Fruit fly (Drosophila melanogaster) whole organism, embryonic: ENCODE measurements around the gene vvl.

ENCODE experiments used
- Atf6 ChIP-seq: fragments of 200-800 bp; sonication (Bioruptor generic); IDR thresholded peaks from 2 replicates; pipeline ENCODE4 v1.3.6; 2022; ENCODE audit warnings: missing biosample characterization, missing genetic modification characterization
- CG11398 ChIP-seq: fragments of 200-800 bp; sonication (Bioruptor generic); optimal IDR thresholded peaks from 2 replicates; lab custom pipeline; 2016; ENCODE audit warnings: missing biosample characterization, missing genetic modification characterization
- CG11456 ChIP-seq: fragments of 200-800 bp; sonication (Bioruptor generic); IDR thresholded peaks from 3 replicates; pipeline ENCODE4 v1.3.6; 2022; ENCODE audit warnings: missing biosample characterization, missing genetic modification characterization
- CG13123 ChIP-seq: fragments of 200-800 bp; sonication (Bioruptor generic); optimal IDR thresholded peaks from 2 replicates; lab custom pipeline; 2016; ENCODE audit warnings: missing biosample characterization, missing genetic modification characterization
- CG14014 ChIP-seq: fragments of 200-800 bp; sonication (Bioruptor generic); IDR thresholded peaks from 2 replicates; pipeline ENCODE4 v1.3.6; 2022; ENCODE audit warnings: missing biosample characterization, missing genetic modification characterization
- CG14050 ChIP-seq: fragments of 200-800 bp; sonication (Bioruptor generic); IDR thresholded peaks from 3 replicates; pipeline ENCODE4 v1.3.6; 2022; ENCODE audit warnings: missing biosample characterization, missing genetic modification characterization
- CG14667 ChIP-seq: fragments of 200-800 bp; sonication (Bioruptor generic); IDR thresholded peaks from 2 replicates; pipeline ENCODE4 v1.3.6; 2022; ENCODE audit warnings: missing biosample characterization, missing genetic modification characterization
- CG15011 ChIP-seq: fragments of 200-800 bp; sonication (Bioruptor generic); optimal IDR thresholded peaks from 3 replicates; lab custom pipeline; 2018; ENCODE audit warnings: missing biosample characterization, mild to moderate bottlenecking, missing genetic modification characterization
- CG16813 ChIP-seq: fragments of 200-800 bp; sonication (Bioruptor generic); IDR thresholded peaks from 3 replicates; pipeline ENCODE4 v1.3.6; 2022; ENCODE audit warnings: missing biosample characterization, missing genetic modification characterization; ENCODE audit not compliant: partially characterized antibody
- CG17186 ChIP-seq: fragments of 200-800 bp; sonication (Bioruptor generic); optimal IDR thresholded peaks from 3 replicates; lab custom pipeline; 2017; ENCODE audit warnings: missing biosample characterization, missing genetic modification reagents, missing genetic modification characterization
- CG17568 ChIP-seq: fragments of 200-800 bp; sonication (Bioruptor generic); optimal IDR thresholded peaks from 2 replicates; lab custom pipeline; 2018; ENCODE audit warnings: missing biosample characterization, mild to moderate bottlenecking, missing genetic modification characterization, moderate library complexity
- CG33557 ChIP-seq: fragments of 200-800 bp; sonication (Bioruptor generic); optimal IDR thresholded peaks from 2 replicates; lab custom pipeline; 2019; ENCODE audit warnings: missing biosample characterization, mild to moderate bottlenecking, missing genetic modification characterization, moderate library complexity
- CG34422 ChIP-seq: fragments of 200-800 bp; sonication (Bioruptor generic); IDR thresholded peaks from 3 replicates; pipeline ENCODE4 v1.3.6; 2022; ENCODE audit warnings: missing biosample characterization, missing genetic modification characterization
- CG3847 ChIP-seq: fragments of 200-800 bp; sonication (Bioruptor generic); IDR thresholded peaks from 2 replicates; pipeline ENCODE4 v1.3.6; 2022; ENCODE audit warnings: missing biosample characterization, missing genetic modification characterization
- CG4328 ChIP-seq: fragments of 200-800 bp; sonication (Bioruptor generic); optimal IDR thresholded peaks from 3 replicates; lab custom pipeline; 2017; ENCODE audit warnings: missing biosample characterization, missing genetic modification reagents, missing genetic modification characterization
- CG5180 ChIP-seq: fragments of 200-800 bp; sonication (Bioruptor generic); optimal IDR thresholded peaks from 3 replicates; lab custom pipeline; 2017; ENCODE audit warnings: missing biosample characterization, missing genetic modification characterization, mild to moderate bottlenecking, moderate library complexity, missing genetic modification reagents
- CG5953 ChIP-seq: fragments of 200-800 bp; sonication (Bioruptor generic); IDR thresholded peaks from 2 replicates; pipeline ENCODE4 v1.3.6; 2022; ENCODE audit warnings: missing biosample characterization, missing genetic modification characterization
- CG6254 ChIP-seq: fragments of 200-800 bp; sonication (Bioruptor generic); optimal IDR thresholded peaks from 3 replicates; lab custom pipeline; 2017; ENCODE audit warnings: mild to moderate bottlenecking, missing biosample characterization, missing genetic modification reagents, missing genetic modification characterization
- CG6813 ChIP-seq: fragments of 200-800 bp; sonication (Bioruptor generic); optimal IDR thresholded peaks from 2 replicates; lab custom pipeline; 2017; ENCODE audit warnings: missing biosample characterization, missing genetic modification characterization, mild to moderate bottlenecking, moderate library complexity, missing genetic modification reagents
- CG8924 ChIP-seq: fragments of 200-800 bp; optimal IDR thresholded peaks from 3 replicates; lab custom pipeline; 2019; ENCODE audit warnings: missing biosample characterization, mild to moderate bottlenecking, missing genetic modification characterization, moderate library complexity
- CG9876 ChIP-seq: fragments of 200-800 bp; sonication (Bioruptor generic); optimal IDR thresholded peaks from 2 replicates; lab custom pipeline; 2016; ENCODE audit warnings: missing biosample characterization, missing genetic modification characterization
- CG9932 ChIP-seq: fragments of 200-800 bp; sonication (Bioruptor generic); IDR thresholded peaks from 2 replicates; pipeline ENCODE4 v1.3.6; 2022; ENCODE audit warnings: missing biosample characterization, missing genetic modification characterization
- Camta ChIP-seq: fragments of 200-800 bp; sonication (Bioruptor generic); optimal IDR thresholded peaks from 2 replicates; lab custom pipeline; 2016; ENCODE audit warnings: missing biosample characterization, missing genetic modification characterization
- GATAe ChIP-seq: fragments of 200-800 bp; sonication (Bioruptor generic); conservative IDR thresholded peaks from 2 replicates; pipeline ENCODE4 v1.3.6; 2022; ENCODE audit warnings: missing biosample characterization, missing genetic modification characterization
- Hr78 ChIP-seq, 2 experiments: fragments of 200-800 bp in 1 of 2; fragments of >200 bp in 1 of 2; sonication (Bioruptor generic) in 1 of 2; optimal IDR thresholded peaks; 2 replicates each; lab custom pipeline; 2017 to 2019; ENCODE audit warnings: missing biosample characterization in 2 of 2, missing genetic modification characterization in 2 of 2, mild to moderate bottlenecking in 1 of 2, moderate library complexity in 1 of 2
- Med ChIP-seq: fragments of 200-800 bp; sonication (Bioruptor generic); peaks from one replicate; lab custom pipeline; 2016; ENCODE audit warnings: missing biosample characterization, missing genetic modification characterization, mild to moderate bottlenecking, inconsistent platforms, moderate library complexity
- Nf-YC ChIP-seq: fragments of 200-800 bp; optimal IDR thresholded peaks from 3 replicates; lab custom pipeline; 2019; ENCODE audit warnings: missing biosample characterization, mild to moderate bottlenecking, missing genetic modification characterization, moderate library complexity
- Opbp ChIP-seq: fragments of 200-800 bp; sonication (Bioruptor generic); IDR thresholded peaks from 3 replicates; pipeline ENCODE4 v1.3.6; 2022; ENCODE audit warnings: missing biosample characterization, missing genetic modification characterization; ENCODE audit not compliant: partially characterized antibody
- bowl ChIP-seq: fragments of 200-800 bp; sonication (Bioruptor generic); IDR thresholded peaks from 2 replicates; pipeline ENCODE4 v1.3.6; 2022; ENCODE audit warnings: missing biosample characterization, missing genetic modification characterization
- chinmo ChIP-seq: fragments of 200-800 bp; sonication (Bioruptor generic); IDR thresholded peaks from 4 replicates; pipeline ENCODE4 v1.3.6; 2022; ENCODE audit warnings: missing biosample characterization, missing genetic modification characterization; ENCODE audit not compliant: partially characterized antibody
- crc ChIP-seq: fragments of 200-800 bp; sonication (Bioruptor generic); optimal IDR thresholded peaks from 2 replicates; lab custom pipeline; 2016; ENCODE audit warnings: missing biosample characterization, missing genetic modification characterization
- crol ChIP-seq: fragments of 200-800 bp; sonication (Bioruptor generic); IDR thresholded peaks from 2 replicates; pipeline ENCODE4 v1.3.6; 2022; ENCODE audit warnings: missing biosample characterization, missing genetic modification characterization
- da ChIP-seq: fragments of 200-800 bp; sonication (Bioruptor generic); optimal IDR thresholded peaks from 2 replicates; lab custom pipeline; 2016; ENCODE audit warnings: missing biosample characterization, missing genetic modification characterization
- disco-r ChIP-seq: fragments of 200-800 bp; sonication (Bioruptor generic); optimal IDR thresholded peaks from 2 replicates; lab custom pipeline; 2016; ENCODE audit warnings: missing biosample characterization, missing genetic modification characterization
- dmrt11E ChIP-seq: fragments of 200-800 bp; sonication (Bioruptor generic); optimal IDR thresholded peaks from 3 replicates; lab custom pipeline; 2018; ENCODE audit warnings: missing biosample characterization, mild to moderate bottlenecking, missing genetic modification characterization, moderate library complexity
- dpn ChIP-seq, 2 experiments: fragments of 200-800 bp; sonication (Bioruptor generic); optimal IDR thresholded peaks; 3 replicates each; lab custom pipeline; 2016; ENCODE audit warnings: missing biosample characterization in 2 of 2, missing genetic modification characterization in 2 of 2
- fu2 ChIP-seq: fragments of 200-800 bp; sonication (Bioruptor generic); optimal IDR thresholded peaks from 2 replicates; lab custom pipeline; 2016; ENCODE audit warnings: missing biosample characterization, missing genetic modification characterization
- kah ChIP-seq: fragments of 200-800 bp; sonication (Bioruptor generic); optimal IDR thresholded peaks from 2 replicates; lab custom pipeline; 2018; ENCODE audit warnings: missing biosample characterization, mild to moderate bottlenecking, missing genetic modification characterization
- klu ChIP-seq: fragments of 200-800 bp; sonication (Bioruptor generic); IDR thresholded peaks from 2 replicates; pipeline ENCODE4 v1.3.6; 2022; ENCODE audit warnings: missing biosample characterization, missing genetic modification characterization
- lilli ChIP-seq: fragments of 200-800 bp; sonication (Bioruptor generic); optimal IDR thresholded peaks from 3 replicates; lab custom pipeline; 2016; ENCODE audit warnings: missing biosample characterization, missing genetic modification characterization
- lmd ChIP-seq: fragments of 200-800 bp; sonication (Bioruptor generic); IDR thresholded peaks from 2 replicates; pipeline ENCODE4 v1.3.6; 2022; ENCODE audit warnings: missing biosample characterization, missing genetic modification characterization
- onecut ChIP-seq: fragments of 200-800 bp; sonication (Bioruptor generic); IDR thresholded peaks from 2 replicates; pipeline ENCODE4 v1.3.6; 2022; ENCODE audit warnings: missing biosample characterization, missing genetic modification characterization
- sd ChIP-seq: fragments of 200-800 bp; sonication (Bioruptor generic); optimal IDR thresholded peaks from 3 replicates; lab custom pipeline; 2018; ENCODE audit warnings: missing biosample characterization, mild to moderate bottlenecking, missing genetic modification characterization, moderate library complexity
- sens-2 ChIP-seq: fragments of 200-800 bp; sonication (Bioruptor generic); IDR thresholded peaks from 2 replicates; pipeline ENCODE4 v1.3.6; 2022; ENCODE audit warnings: missing biosample characterization, missing genetic modification characterization
- sim ChIP-seq: fragments of 200-800 bp; sonication (Bioruptor generic); IDR thresholded peaks from 2 replicates; pipeline ENCODE4 v1.3.6; 2022; ENCODE audit warnings: missing biosample characterization, missing genetic modification characterization
- tin ChIP-seq: fragments of 200-800 bp; sonication (Bioruptor generic); optimal IDR thresholded peaks from 3 replicates; lab custom pipeline; 2016; ENCODE audit warnings: missing biosample characterization, missing genetic modification characterization
- trem ChIP-seq: fragments of 200-800 bp; optimal IDR thresholded peaks from 3 replicates; lab custom pipeline; 2019; ENCODE audit warnings: missing biosample characterization, mild to moderate bottlenecking, missing genetic modification characterization, moderate library complexity
- wdn ChIP-seq: fragments of 200-800 bp; sonication (Bioruptor generic); IDR thresholded peaks from 2 replicates; pipeline ENCODE4 v1.3.6; 2022; ENCODE audit warnings: missing biosample characterization, missing genetic modification characterization
- zf30C ChIP-seq: fragments of 200-800 bp; sonication (Bioruptor generic); optimal IDR thresholded peaks from 3 replicates; lab custom pipeline; 2018; ENCODE audit warnings: missing biosample characterization, mild to moderate bottlenecking, missing genetic modification characterization
- zfh1 ChIP-seq: fragments of 200-800 bp; sonication (Bioruptor generic); IDR thresholded peaks from 3 replicates; pipeline ENCODE4 v1.3.6; 2022; ENCODE audit warnings: missing biosample characterization, missing genetic modification characterization

vvl gene

dm6 chr3L:6742110-6742718, 47.7 kb upstream of the vvl start (continued):
- TF ChIP-seq crol (GFP tag; lab: Robert Waterston, UW) (peak; percentile 93), CG4328 (no peak), dmrt11E (tag; lab: Kevin White, UChicago) (no peak), CG16813 (GFP tag; lab: Robert Waterston, UW) (0 out of 3 replicates have a peak, but pooled peaks have one; percentile 18), chinmo (GFP tag; lab: Robert Waterston, UW) (peak; percentile 69; the same call in 1 of the 4 replicates), CG11456 (GFP tag; lab: Robert Waterston, UW) (no peak), CG15011 (no peak), CG33557 (GFP tag; lab: Kevin White, UChicago) (no peak), Med (GFP tag; lab: Kevin White, UChicago) (peak; percentile 84), CG5180 (GFP tag; lab: Kevin White, UChicago) (no peak), sens-2 (peak; percentile 45; the same call in 1 of the 2 replicates), Nf-YC (tag; lab: Kevin White, UChicago) (peak; percentile 93), dpn (GFP tag; optimal IDR thresholded peaks at IDR 0.05; lab: Kevin White, UChicago) (no peak), lilli (no peak), Hr78 (GFP tag; optimal IDR thresholded peaks at IDR 0.05; lab: Kevin White, UChicago) (peak in 1 of 2 experiments; percentile 99), GATAe (GFP tag; lab: Robert Waterston, UW) (no peak), CG14667 (GFP tag; lab: Robert Waterston, UW) (no peak), Atf6 (GFP tag; lab: Robert Waterston, UW) (peak; percentile 51; the same call in 1 of the 2 replicates), lmd (GFP tag; lab: Robert Waterston, UW) (no peak), zf30C (GFP tag; lab: Kevin White, UChicago) (peak; percentile 50), da (GFP tag; lab: Kevin White, UChicago) (peak; percentile 56), klu (0 out of 2 replicates have a peak, but pooled peaks have one; percentile 16), CG14014 (0 out of 2 replicates have a peak, but pooled peaks have one; percentile 7), CG9876 (GFP tag; lab: Kevin White, UChicago) (no peak), disco-r (GFP tag; lab: Kevin White, UChicago) (no peak), bowl (GFP tag; lab: Robert Waterston, UW) (no peak), CG17568 (GFP tag; lab: Kevin White, UChicago) (no peak), CG34422 (GFP tag; lab: Robert Waterston, UW) (peak; percentile 97), trem (tag; lab: Kevin White, UChicago) (peak; percentile 5), crc (GFP tag; lab: Kevin White, UChicago) (no peak), onecut (GFP tag; lab: Robert Waterston, UW) (no peak), CG3847 (GFP tag; lab: Robert Waterston, UW) (peak; percentile 47), CG8924 (peak; percentile 12), CG9932 (GFP tag; lab: Robert Waterston, UW) (no peak), CG13123 (no peak), CG11398 (GFP tag; lab: Kevin White, UChicago) (no peak), kah (GFP tag; lab: Kevin White, UChicago) (peak; percentile 38), Opbp (GFP tag; lab: Robert Waterston, UW) (peak; percentile 72; the same call in 2 of the 3 replicates), tin (GFP tag; lab: Kevin White, UChicago) (no peak), CG6813 (GFP tag; lab: Kevin White, UChicago) (peak; percentile 6), sim (GFP tag; lab: Robert Waterston, UW) (no peak), CG14050 (GFP tag; lab: Robert Waterston, UW) (no peak), CG17186 (GFP tag; lab: Kevin White, UChicago) (peak; percentile 45), CG6254 (GFP tag; lab: Kevin White, UChicago) (no peak), CG5953 (GFP tag; lab: Robert Waterston, UW) (no peak), sd (peak; percentile 98), zfh1 (peak; percentile 62; the same call in 2 of the 3 replicates), fu2 (GFP tag; lab: Kevin White, UChicago) (no peak), wdn (GFP tag; lab: Robert Waterston, UW) (no peak), Camta (GFP tag; lab: Kevin White, UChicago) (no peak)
